Worm (Caenorhabditis elegans): ENCODE data around the gene ZK856.18.

DNA sequence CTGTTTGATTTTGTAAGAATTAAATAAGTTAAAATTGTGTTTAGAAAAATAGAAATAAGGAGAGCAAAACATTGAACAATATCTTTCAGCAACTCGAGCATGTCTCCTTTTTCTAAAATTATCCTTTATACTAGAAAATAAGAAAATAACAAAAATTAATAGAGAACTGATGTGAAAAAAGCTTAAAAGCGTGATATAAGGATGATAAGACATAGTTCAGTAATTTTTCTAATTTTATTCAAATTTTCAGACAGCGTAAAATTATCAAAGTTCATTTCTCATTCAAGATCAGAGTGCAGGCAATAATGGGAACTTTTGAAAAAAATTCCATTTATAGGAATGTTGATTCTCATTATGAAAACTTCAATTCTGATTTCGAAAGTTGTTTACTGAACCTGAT, 47.5 kb upstream of the ZK856.18 start, which contains the start of gene str-182:
- TF ChIP-seq egl-27 (tag; optimal IDR thresholded peaks at IDR 0.05): no peak
- TF ChIP-seq ztf-11 (tag; optimal IDR thresholded peaks at IDR 0.05): no peak
- no peak for TF ChIP-seq nhr-11 (tag; optimal IDR thresholded peaks at IDR 0.05)
- no peak for TF ChIP-seq elt-1 (tag; optimal IDR thresholded peaks at IDR 0.05)
- no peak for TF ChIP-seq pha-4 (tag; optimal IDR thresholded peaks at IDR 0.05)
- TF ChIP-seq ceh-82 (tag; optimal IDR thresholded peaks at IDR 0.05): no peak
- TF ChIP-seq nhr-67 (tag; optimal IDR thresholded peaks at IDR 0.05): no peak
- TF ChIP-seq daf-12 (tag; optimal IDR thresholded peaks at IDR 0.05): no peak
- no peak for TF ChIP-seq ama-1 (optimal IDR thresholded peaks at IDR 0.05)
- no peak for TF ChIP-seq unc-62 (GFP tag; optimal IDR thresholded peaks at IDR 0.05)
- TF ChIP-seq sea-2 (GFP tag; optimal IDR thresholded peaks at IDR 0.05): no peak
- TF ChIP-seq unc-39 (tag; optimal IDR thresholded peaks at IDR 0.05): no peak
- no peak for TF ChIP-seq zag-1 (tag; optimal IDR thresholded peaks at IDR 0.05)

All from whole organism, L3 larva.